Worm (Caenorhabditis elegans) whole organism, L4 larva: Measurements from ENCODE around the gene slc-9B.2.

Experiments used
- D1046.2 ChIP-seq: fragments of 200-800 bp; sonication (Bioruptor generic); IDR thresholded peaks from 2 replicates; pipeline ENCODE4 v1.3.6; 2022; ENCODE audit warnings: missing genetic modification characterization, missing compliant biosample characterization
- F37D6.2 ChIP-seq: sonication (generic microtip); optimal IDR thresholded peaks from 2 replicates; lab custom pipeline; 2016; ENCODE audit warnings: mild to moderate bottlenecking, missing genetic modification characterization, missing compliant biosample characterization
- T26A8.4 ChIP-seq: fragments of 200-800 bp; sonication (Bioruptor generic); IDR thresholded peaks from 2 replicates; pipeline ENCODE4 v1.3.6; 2022; ENCODE audit warnings: missing genetic modification characterization, missing compliant biosample characterization
- ZK337.2 ChIP-seq: fragments of 200-800 bp; sonication (Bioruptor generic); IDR thresholded peaks from 2 replicates; pipeline ENCODE4 v1.3.6; 2022; ENCODE audit warnings: missing genetic modification reagents, missing genetic modification characterization, missing compliant biosample characterization
- aha-1 ChIP-seq: fragments of 150-350 bp; peaks from one replicate; lab custom pipeline; 2014; ENCODE audit warnings: missing biosample characterization, missing genetic modification characterization
- arid-1 ChIP-seq: fragments of 200-800 bp; sonication (Bioruptor generic); conservative IDR thresholded peaks from 2 replicates; pipeline ENCODE4 v1.3.6; 2022; ENCODE audit warnings: missing genetic modification reagents, missing genetic modification characterization, missing compliant biosample characterization
- attf-4 ChIP-seq: sonication (generic microtip); optimal IDR thresholded peaks from 3 replicates; lab custom pipeline; 2017; ENCODE audit warnings: missing biosample characterization, missing genetic modification characterization
- ceh-32 ChIP-seq: sonication (generic microtip); optimal IDR thresholded peaks from 2 replicates; lab custom pipeline; 2016; ENCODE audit warnings: mild to moderate bottlenecking, missing genetic modification characterization, missing compliant biosample characterization; ENCODE audit not compliant: poor library complexity
- ceh-82 ChIP-seq: sonication (generic microtip); optimal IDR thresholded peaks from 2 replicates; lab custom pipeline; 2017; ENCODE audit warnings: missing biosample characterization, missing genetic modification characterization
- ctbp-1 ChIP-seq: fragments of 200-800 bp; sonication (Bioruptor generic); IDR thresholded peaks from 2 replicates; pipeline ENCODE4 v1.3.6; 2022; ENCODE audit warnings: missing genetic modification reagents, missing genetic modification characterization, missing compliant biosample characterization
- daf-12 ChIP-seq: fragments of 150-350 bp; optimal IDR thresholded peaks from 2 replicates; lab custom pipeline; 2014; ENCODE audit warnings: missing biosample characterization, missing genetic modification reagents, missing genetic modification characterization
- daf-19 ChIP-seq: fragments of 200-800 bp; sonication (Bioruptor generic); conservative IDR thresholded peaks from 2 replicates; pipeline ENCODE4 v1.3.6; 2022; ENCODE audit warnings: missing genetic modification characterization, missing compliant biosample characterization
- dpl-1 ChIP-seq: fragments of 150-350 bp; optimal IDR thresholded peaks from 2 replicates; lab custom pipeline; 2014; ENCODE audit warnings: missing biosample characterization, missing genetic modification reagents, missing genetic modification characterization
- egl-27 ChIP-seq: sonication (generic microtip); optimal IDR thresholded peaks from 3 replicates; lab custom pipeline; 2017; ENCODE audit warnings: missing biosample characterization, missing genetic modification reagents, missing genetic modification characterization
- fkh-10 ChIP-seq: fragments of 150-350 bp; optimal IDR thresholded peaks from 2 replicates; lab custom pipeline; 2014; ENCODE audit warnings: missing biosample characterization, missing genetic modification reagents, missing genetic modification characterization
- gei-8 ChIP-seq: fragments of 200-800 bp; sonication (Bioruptor generic); optimal IDR thresholded peaks from 2 replicates; lab custom pipeline; 2018; ENCODE audit warnings: mild to moderate bottlenecking, missing genetic modification characterization, missing compliant biosample characterization
- hlh-30 ChIP-seq: sonication (generic microtip); optimal IDR thresholded peaks from 2 replicates; lab custom pipeline; 2017; ENCODE audit warnings: antibody characterized with exemption, mild to moderate bottlenecking, missing genetic modification characterization, missing compliant biosample characterization; ENCODE audit not compliant: insufficient read depth
- jun-1 ChIP-seq: fragments of 150-350 bp; optimal IDR thresholded peaks from 2 replicates; lab custom pipeline; 2014; ENCODE audit warnings: missing biosample characterization, missing genetic modification reagents, missing genetic modification characterization
- lin-1 ChIP-seq: fragments of 200-800 bp; sonication (Bioruptor generic); IDR thresholded peaks from 2 replicates; pipeline ENCODE4 v1.3.6; 2022; ENCODE audit warnings: missing genetic modification reagents, missing genetic modification characterization, missing compliant biosample characterization
- lin-13 ChIP-seq: fragments of 150-350 bp; optimal IDR thresholded peaks from 2 replicates; lab custom pipeline; 2014; ENCODE audit warnings: missing biosample characterization, missing genetic modification reagents, missing genetic modification characterization
- lin-29 ChIP-seq: fragments of 200-800 bp; sonication (Bioruptor generic); IDR thresholded peaks from 2 replicates; pipeline ENCODE4 v1.3.6; 2022; ENCODE audit warnings: missing genetic modification reagents, missing genetic modification characterization, missing compliant biosample characterization
- lsy-2 ChIP-seq, 2 experiments: fragments of 150-350 bp in 1 of 2; sonication (generic microtip) in 1 of 2; optimal IDR thresholded peaks; 2 replicates each; lab custom pipeline; 2014 to 2017; ENCODE audit warnings: missing biosample characterization in 2 of 2, missing genetic modification characterization in 2 of 2
- madf-5 ChIP-seq, 2 experiments: fragments of 200-800 bp; sonication (Bioruptor generic); IDR thresholded peaks; 2 replicates each; pipeline ENCODE4 v1.3.6; 2022; ENCODE audit warnings: missing compliant biosample characterization in 2 of 2, missing genetic modification characterization in 2 of 2
- mdl-1 ChIP-seq, 2 experiments: fragments of 150-350 bp in 1 of 2; sonication (generic microtip) in 1 of 2; optimal IDR thresholded peaks; 2 replicates each; lab custom pipeline; 2014 to 2017; ENCODE audit warnings: missing biosample characterization in 2 of 2, missing genetic modification characterization in 2 of 2
- mdt-29 ChIP-seq: fragments of 200-800 bp; sonication (Bioruptor generic); IDR thresholded peaks from 2 replicates; pipeline ENCODE4 v1.3.6; 2022; ENCODE audit warnings: missing genetic modification reagents, missing genetic modification characterization, missing compliant biosample characterization
- mep-1 ChIP-seq: fragments of 150-350 bp; sonication (generic microtip); optimal IDR thresholded peaks from 3 replicates; lab custom pipeline; 2014; ENCODE audit warnings: missing biosample characterization, missing genetic modification characterization
- mxl-3 ChIP-seq: fragments of 200-800 bp; sonication (Bioruptor generic); optimal IDR thresholded peaks from 2 replicates; lab custom pipeline; 2018; ENCODE audit warnings: mild to moderate bottlenecking, missing genetic modification characterization, missing compliant biosample characterization
- nhr-102 ChIP-seq: sonication (generic microtip); optimal IDR thresholded peaks from 2 replicates; lab custom pipeline; 2016; ENCODE audit warnings: mild to moderate bottlenecking, missing genetic modification characterization, moderate library complexity, missing compliant biosample characterization
- nhr-41 ChIP-seq: fragments of 200-800 bp; sonication (Bioruptor generic); IDR thresholded peaks from 2 replicates; pipeline ENCODE4 v1.3.6; 2022; ENCODE audit warnings: missing genetic modification reagents, missing genetic modification characterization, missing compliant biosample characterization
- nhr-42 ChIP-seq: fragments of 200-800 bp; sonication (Bioruptor generic); IDR thresholded peaks from 2 replicates; pipeline ENCODE4 v1.3.6; 2022; ENCODE audit warnings: missing genetic modification characterization, missing compliant biosample characterization
- nhr-48 ChIP-seq: sonication (generic microtip); optimal IDR thresholded peaks from 2 replicates; lab custom pipeline; 2016; ENCODE audit warnings: mild to moderate bottlenecking, missing genetic modification characterization, missing compliant biosample characterization
- php-3 ChIP-seq: fragments of 200-800 bp; sonication (Bioruptor generic); IDR thresholded peaks from 2 replicates; pipeline ENCODE4 v1.3.6; 2022; ENCODE audit warnings: missing genetic modification reagents, missing genetic modification characterization, missing compliant biosample characterization
- saeg-2 ChIP-seq: fragments of 200-800 bp; sonication (Bioruptor generic); IDR thresholded peaks from 2 replicates; pipeline ENCODE4 v1.3.6; 2022; ENCODE audit warnings: missing genetic modification reagents, missing genetic modification characterization, missing compliant biosample characterization
- sdz-12 ChIP-seq: fragments of 200-800 bp; sonication (Bioruptor generic); optimal IDR thresholded peaks from 2 replicates; lab custom pipeline; 2018; ENCODE audit warnings: mild to moderate bottlenecking, missing genetic modification characterization, missing compliant biosample characterization
- skn-1 ChIP-seq: fragments of 150-350 bp; optimal IDR thresholded peaks from 2 replicates; lab custom pipeline; 2014; ENCODE audit warnings: missing biosample characterization, missing genetic modification characterization
- snpc-1.2 ChIP-seq: fragments of 200-800 bp; sonication (Bioruptor generic); IDR thresholded peaks from 2 replicates; pipeline ENCODE4 v1.3.6; 2022; ENCODE audit warnings: missing genetic modification reagents, missing genetic modification characterization, missing compliant biosample characterization
- snpc-4 ChIP-seq: fragments of 150-350 bp; optimal IDR thresholded peaks from 2 replicates; lab custom pipeline; 2014; ENCODE audit warnings: missing biosample characterization, missing genetic modification characterization
- tra-1 ChIP-seq: fragments of 200-800 bp; sonication (Bioruptor generic); IDR thresholded peaks from 2 replicates; pipeline ENCODE4 v1.3.6; 2022; ENCODE audit warnings: missing genetic modification reagents, missing genetic modification characterization, missing compliant biosample characterization
- unc-62 ChIP-seq, 3 experiments: fragments of 150-350 bp in 1 of 3; sonication (generic microtip); optimal IDR thresholded peaks in 2 of 3; peaks in 1 of 3; 1 replicate in 1 of 3; 2 replicates in 2 of 3; lab custom pipeline; 2014 to 2017; ENCODE audit warnings: missing biosample characterization in 3 of 3, missing genetic modification characterization in 3 of 3, missing genetic modification reagents in 3 of 3, missing genotype in 1 of 3
- vab-7 ChIP-seq: fragments of 200-800 bp; sonication (Bioruptor generic); IDR thresholded peaks from 2 replicates; pipeline ENCODE4 v1.3.6; 2022; ENCODE audit warnings: missing genetic modification reagents, missing genetic modification characterization, missing compliant biosample characterization
- zfp-2 ChIP-seq: sonication (generic microtip); optimal IDR thresholded peaks from 2 replicates; lab custom pipeline; 2016; ENCODE audit warnings: mild to moderate bottlenecking, missing genetic modification characterization, missing compliant biosample characterization
- zip-11 ChIP-seq: fragments of 200-800 bp; sonication (Bioruptor generic); IDR thresholded peaks from 2 replicates; pipeline ENCODE4 v1.3.6; 2022; ENCODE audit warnings: missing genetic modification characterization, missing compliant biosample characterization
- zip-2 ChIP-seq: fragments of 150-350 bp; optimal IDR thresholded peaks from 2 replicates; lab custom pipeline; 2014; ENCODE audit warnings: missing biosample characterization, missing genetic modification characterization
- ztf-11 ChIP-seq: fragments of 150-350 bp; optimal IDR thresholded peaks from 2 replicates; lab custom pipeline; 2014; ENCODE audit warnings: missing biosample characterization, missing genetic modification characterization
- ztf-7 ChIP-seq: fragments of 150-350 bp; optimal IDR thresholded peaks from 2 replicates; lab custom pipeline; 2014; ENCODE audit warnings: missing biosample characterization, missing genetic modification characterization

The slc-9B.2 gene

DNA sequence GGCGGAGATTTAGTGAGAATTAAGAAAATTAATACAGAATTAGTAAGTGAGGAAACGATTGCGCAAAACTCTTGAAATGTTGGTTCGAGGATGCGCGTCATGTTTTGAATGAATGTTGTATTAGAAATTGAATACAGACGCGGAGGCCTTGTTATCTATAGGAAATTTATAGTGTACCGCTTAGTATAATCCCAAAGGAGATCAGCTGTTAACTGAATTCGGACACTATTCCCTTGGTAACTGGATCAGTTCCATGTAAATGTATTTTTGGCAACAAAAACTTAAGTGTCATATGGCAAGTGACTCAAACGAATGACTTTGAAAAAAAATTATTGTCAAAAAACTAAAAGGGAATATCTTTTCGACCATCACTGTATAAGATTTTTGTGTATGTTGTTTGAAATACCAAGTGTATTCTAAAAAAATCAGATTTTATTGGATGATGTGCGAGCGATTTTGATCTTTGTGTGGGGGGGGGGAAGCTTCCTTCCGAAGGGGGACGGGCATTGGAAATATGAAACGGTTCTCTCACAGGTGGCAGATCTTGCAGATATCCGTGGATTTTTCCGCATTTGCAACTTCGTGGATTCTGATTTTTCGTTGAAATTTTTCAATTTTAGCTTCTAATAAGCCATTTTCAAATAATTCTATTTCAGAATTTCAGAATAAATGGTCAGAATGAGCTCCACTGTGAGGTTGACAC is 7.7 kb downstream of the slc-9B.2 start, which contains the start of the genes W08G11.5 and W08G11.1:
W08G11.5 (minus strand) TSS at position 101 of the 703 bp plus-strand sequence.
W08G11.1 (plus strand) TSS at position 653 of the 703 bp plus-strand sequence.
- TF ChIP-seq ztf-7 = no peak
- TF ChIP-seq zfp-2 = no peak
- TF ChIP-seq aha-1 (tag; lab: Kevin White, UChicago) = peak; percentile 33

ce11 chrV:16350061-16350460 is 11.2 kb downstream of the slc-9B.2 start:
- TF ChIP-seq nhr-48 (tag; lab: Kevin White, UChicago) = no peak
- TF ChIP-seq aha-1 (tag; lab: Kevin White, UChicago) = peak; percentile 60
- no peak for TF ChIP-seq mdl-1 (tag; optimal IDR thresholded peaks at IDR 0.05; lab: Kevin White, UChicago)
- no peak for TF ChIP-seq vab-7 (GFP tag; lab: Robert Waterston, UW)
- TF ChIP-seq, all 104 proteins: peak for 1

ce11 chrV:16350775-16351378 is 12.0 kb downstream of the slc-9B.2 start:
- TF ChIP-seq fkh-10 (GFP tag; lab: Kevin White, UChicago) = peak; percentile 62
- no peak for TF ChIP-seq F37D6.2
- TF ChIP-seq ctbp-1 (GFP tag; lab: Robert Waterston, UW) = no peak
- TF ChIP-seq ZK337.2 = no peak
- peak; percentile 79 for TF ChIP-seq hlh-30 (tag; lab: Kevin White, UChicago)
- no peak for TF ChIP-seq nhr-42 (GFP tag; lab: Robert Waterston, UW)
- TF ChIP-seq attf-4 (tag; lab: Kevin White, UChicago) = no peak
- TF ChIP-seq ceh-82 = no peak
- peak; percentile 84 for TF ChIP-seq mxl-3 (GFP tag; lab: Kevin White, UChicago)
- no peak for TF ChIP-seq php-3 (GFP tag; lab: Robert Waterston, UW)
- no peak for TF ChIP-seq zip-2
- peak; percentile 19 for TF ChIP-seq nhr-48 (tag; lab: Kevin White, UChicago)
- no peak for TF ChIP-seq mdt-29
- peak; percentile 14 for TF ChIP-seq lin-13 (GFP tag; lab: Kevin White, UChicago)
- no peak for TF ChIP-seq gei-8 (GFP tag; lab: Kevin White, UChicago)
- no peak for TF ChIP-seq zip-11
- no peak for TF ChIP-seq dpl-1 (GFP tag; lab: Kevin White, UChicago)
- TF ChIP-seq jun-1 (tag; lab: Kevin White, UChicago) = no peak
- TF ChIP-seq skn-1 (tag; lab: Kevin White, UChicago) = no peak
- TF ChIP-seq daf-12 (tag; lab: Kevin White, UChicago) = no peak
- TF ChIP-seq sdz-12 (GFP tag; lab: Kevin White, UChicago) = no peak
- no peak for TF ChIP-seq ceh-32
- no peak for TF ChIP-seq D1046.2 (GFP tag; lab: Robert Waterston, UW)
- TF ChIP-seq daf-19 (GFP tag; lab: Robert Waterston, UW) = no peak
- TF ChIP-seq nhr-102 (tag; lab: Kevin White, UChicago) = peak; percentile 5
- 0 out of 2 replicates have a peak, but pooled peaks have one; percentile 13 for TF ChIP-seq T26A8.4
- no peak for TF ChIP-seq snpc-4 (tag; lab: Kevin White, UChicago)
- TF ChIP-seq mep-1 (tag; lab: Kevin White, UChicago) = peak; percentile 45
- no peak for TF ChIP-seq arid-1 (GFP tag; lab: Robert Waterston, UW)
- TF ChIP-seq egl-27 (tag; lab: Kevin White, UChicago) = no peak
- no peak for TF ChIP-seq nhr-41
- no peak for TF ChIP-seq ztf-11 (tag; lab: Kevin White, UChicago)
- no peak for TF ChIP-seq lin-1
- peak in 1 of 2 experiments; percentile 99 for TF ChIP-seq unc-62 (GFP tag; optimal IDR thresholded peaks at IDR 0.05 in 1 of 2; lab: Kevin White, UChicago)
- no peak for TF ChIP-seq unc-62 (tag; optimal IDR thresholded peaks at IDR 0.05; lab: Kevin White, UChicago)
- TF ChIP-seq tra-1 = no peak
- no peak for TF ChIP-seq madf-5 (GFP tag; IDR thresholded peaks at IDR 0.05; lab: Robert Waterston, UW)
- TF ChIP-seq aha-1 (tag; lab: Kevin White, UChicago) = peak; percentile 95
- no peak for TF ChIP-seq lin-29 (GFP tag; lab: Robert Waterston, UW)
- TF ChIP-seq snpc-1.2 (GFP tag; lab: Robert Waterston, UW) = no peak
- TF ChIP-seq lsy-2 (tag; optimal IDR thresholded peaks at IDR 0.05; lab: Kevin White, UChicago) = peak in 1 of 2 experiments; percentile 35
- TF ChIP-seq saeg-2 = no peak
